Fruit fly (Drosophila melanogaster): Measurements from ENCODE around the gene CAH5.

CAH5 gene

dm6 chr3R:31251130-31251770 lies 11.1 kb upstream of the CAH5 start (continued):
- no peak for TF ChIP-seq gfzf (GFP tag; optimal IDR thresholded peaks at IDR 0.05)
- peak; percentile 91 for TF ChIP-seq Blimp-1 (GFP tag; optimal IDR thresholded peaks at IDR 0.05)
- TF ChIP-seq nmo (GFP tag; optimal IDR thresholded peaks at IDR 0.05): peak; percentile 17
- TF ChIP-seq Ptx1 (GFP tag; IDR thresholded peaks at IDR 0.05): 0 out of 2 replicates have a peak, but pooled peaks have one; percentile 20
- peak; percentile 33 for TF ChIP-seq CG2678 (tag; optimal IDR thresholded peaks at IDR 0.05)
- TF ChIP-seq CG10979 (tag; optimal IDR thresholded peaks at IDR 0.05): peak; percentile 41
- no peak for TF ChIP-seq CG8944 (GFP tag; optimal IDR thresholded peaks at IDR 0.05)
- TF ChIP-seq Sox102F (GFP tag; optimal IDR thresholded peaks at IDR 0.05): peak; percentile 49
- TF ChIP-seq Meics (GFP tag; optimal IDR thresholded peaks at IDR 0.05): no peak
- TF ChIP-seq CG13424 (tag; optimal IDR thresholded peaks at IDR 0.05): peak; percentile 10
- TF ChIP-seq tin (GFP tag; optimal IDR thresholded peaks at IDR 0.05): no peak
- no peak for TF ChIP-seq sug (tag; optimal IDR thresholded peaks at IDR 0.05)

- TF ChIP-seq ssp (GFP tag; IDR thresholded peaks at IDR 0.05) (peak; percentile 70), Nf-YC (tag; optimal IDR thresholded peaks at IDR 0.05) (no peak), NFAT (GFP tag; IDR thresholded peaks at IDR 0.05) (peak; percentile 62; the same call in 1 of the 2 replicates), Hr78 (GFP tag; optimal IDR thresholded peaks at IDR 0.05) (peak in 1 of 2 experiments; percentile 100), Taf1 (GFP tag; IDR thresholded peaks at IDR 0.05) (peak; percentile 79), sim (GFP tag; IDR thresholded peaks at IDR 0.05) (0 out of 2 replicates have a peak, but pooled peaks have one; percentile 36), z (GFP tag; IDR thresholded peaks at IDR 0.05) (no peak), HLH54F (GFP tag; optimal IDR thresholded peaks at IDR 0.05) (peak; percentile 58), Camta (GFP tag; optimal IDR thresholded peaks at IDR 0.05) (peak; percentile 58), CG2202 (tag; optimal IDR thresholded peaks at IDR 0.05) (no peak), CG2875 (GFP tag; optimal IDR thresholded peaks at IDR 0.05) (no peak), CG10366 (GFP tag; IDR thresholded peaks at IDR 0.05) (peak; percentile 60), hbn (GFP tag; IDR thresholded peaks at IDR 0.05; ENCODE audit: partially characterized antibody) (peak; percentile 70; the same call in 1 of the 2 replicates), onecut (GFP tag; IDR thresholded peaks at IDR 0.05) (peak; percentile 15; the same call in 1 of the 2 replicates), Mrtf (GFP tag; IDR thresholded peaks at IDR 0.05) (peak; percentile 53; the same call in 1 of the 3 replicates), CG7928 (GFP tag; optimal IDR thresholded peaks at IDR 0.05) (peak; percentile 67), ap (GFP tag; IDR thresholded peaks at IDR 0.05) (no peak), CG17612 (GFP tag; IDR thresholded peaks at IDR 0.05) (peak; percentile 41; the same call in 1 of the 2 replicates), nerfin-1 (tag; optimal IDR thresholded peaks at IDR 0.05) (peak; percentile 46), CG6654 (GFP tag; optimal IDR thresholded peaks at IDR 0.05) (peak; percentile 95), CG12769 (tag; optimal IDR thresholded peaks at IDR 0.05) (peak; percentile 31), exex (tag; optimal IDR thresholded peaks at IDR 0.05) (no peak), Fer1 (GFP tag; optimal IDR thresholded peaks at IDR 0.05) (peak; percentile 28), Fer3 (tag; optimal IDR thresholded peaks at IDR 0.05) (no peak), CG16813 (GFP tag; IDR thresholded peaks at IDR 0.05; ENCODE audit: partially characterized antibody) (peak; percentile 70), CG2116 (GFP tag; optimal IDR thresholded peaks at IDR 0.05) (peak; percentile 80), CG32532 (GFP tag; IDR thresholded peaks at IDR 0.05) (peak; percentile 85), Pdp1 (GFP tag; optimal IDR thresholded peaks at IDR 0.05) (peak; percentile 71 to 99), pita (GFP tag; optimal IDR thresholded peaks at IDR 0.05) (no peak), CG7987 (GFP tag; optimal IDR thresholded peaks at IDR 0.05) (peak; percentile 25), ttk (GFP tag; IDR thresholded peaks at IDR 0.05) (peak; percentile 70), Gsc (GFP tag; IDR thresholded peaks at IDR 0.05) (peak; percentile 45; the same call in 1 of the 2 replicates), Bgb (GFP tag; IDR thresholded peaks at IDR 0.05; ENCODE audit: partially characterized antibody) (peak; percentile 65)
Observed at dm6 chr3R:31252093-31252962, 10.1 kb upstream of the CAH5 start, which contains the start of the genes qless and mRpL32. Gene qless (minus strand): TSS chr3R:31252608. Gene mRpL32 (plus strand): TSS chr3R:31252872.
